Fruit fly (Drosophila melanogaster): ENCODE data around the gene CG14841.

The CG14841 gene

DNA sequence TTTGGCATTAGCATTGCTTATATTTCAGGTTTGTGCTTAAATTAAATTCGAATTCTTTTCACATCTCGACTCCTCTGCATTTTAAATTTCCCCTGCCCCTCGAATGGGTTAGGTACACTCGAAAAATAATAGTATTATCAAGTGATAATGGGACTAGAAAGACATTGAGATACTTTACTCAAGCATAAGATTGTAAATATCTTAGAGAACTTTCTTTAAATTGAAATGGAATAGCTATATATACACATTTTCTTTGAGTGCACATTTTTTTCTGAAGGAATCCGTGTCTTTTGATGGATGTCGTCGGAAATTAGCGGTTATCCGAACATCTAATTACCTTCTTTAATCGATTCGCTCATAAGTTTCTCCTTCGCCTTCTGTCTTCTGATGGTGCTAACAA lies 48.8 kb upstream of the CG14841 start (continued):
- TF ChIP-seq Oli (tag; optimal IDR thresholded peaks at IDR 0.05) (no peak), dimm (GFP tag; IDR thresholded peaks at IDR 0.05) (no peak), z (GFP tag; IDR thresholded peaks at IDR 0.05) (no peak), gsb-n (tag; optimal IDR thresholded peaks at IDR 0.05) (no peak), nmo (GFP tag; optimal IDR thresholded peaks at IDR 0.05) (peak; percentile 8), ap (GFP tag; IDR thresholded peaks at IDR 0.05) (no peak), usp (GFP tag; optimal IDR thresholded peaks at IDR 0.05) (no peak), CG14441 (GFP tag; IDR thresholded peaks at IDR 0.05) (0 out of 2 replicates have a peak, but pooled peaks have one; percentile 23), fd3F (GFP tag; optimal IDR thresholded peaks at IDR 0.05) (no peak), twi (tag; optimal IDR thresholded peaks at IDR 0.05) (no peak), mirr (GFP tag; optimal IDR thresholded peaks at IDR 0.05) (no peak), gem (tag; optimal IDR thresholded peaks at IDR 0.05) (peak; percentile 54), CG14860 (GFP tag; IDR thresholded peaks at IDR 0.05; ENCODE audit: partially characterized antibody) (no peak), CG16779 (GFP tag; IDR thresholded peaks at IDR 0.05) (no peak), CG13287 (GFP tag; IDR thresholded peaks at IDR 0.05; ENCODE audit: partially characterized antibody) (no peak), CG7556 (GFP tag; optimal IDR thresholded peaks at IDR 0.05) (no peak), abd-A (tag; optimal IDR thresholded peaks at IDR 0.05) (no peak), CG4282 (GFP tag; optimal IDR thresholded peaks at IDR 0.05) (no peak), Hsf (GFP tag; optimal IDR thresholded peaks at IDR 0.05) (peak; percentile 14), mam (GFP tag; optimal IDR thresholded peaks at IDR 0.05) (no peak), CG10654 (GFP tag; optimal IDR thresholded peaks at IDR 0.05) (no peak), jigr1 (GFP tag; IDR thresholded peaks at IDR 0.05) (no peak), pnt (GFP tag; optimal IDR thresholded peaks at IDR 0.05) (no peak), pum (GFP tag; optimal IDR thresholded peaks at IDR 0.05) (no peak), CG12104 (GFP tag; optimal IDR thresholded peaks at IDR 0.05) (no peak), CG8765 (GFP tag; IDR thresholded peaks at IDR 0.05) (no peak), CG4360 (GFP tag; IDR thresholded peaks at IDR 0.05) (no peak), CG12391 (tag; optimal IDR thresholded peaks at IDR 0.05) (peak; percentile 33), sim (GFP tag; IDR thresholded peaks at IDR 0.05) (no peak), CG30403 (GFP tag; optimal IDR thresholded peaks at IDR 0.05) (peak; percentile 31), CG42726 (GFP tag; IDR thresholded peaks at IDR 0.05; ENCODE audit: partially characterized antibody) (no peak), pan (optimal IDR thresholded peaks at IDR 0.05) (no peak), pan (GFP tag; optimal IDR thresholded peaks at IDR 0.05 in 1 of 2, IDR thresholded peaks at IDR 0.05 in 1 of 2) (peak in 1 of 2 experiments; percentile 45), cwo (GFP tag; optimal IDR thresholded peaks at IDR 0.05) (no peak), gsb (GFP tag; IDR thresholded peaks at IDR 0.05) (no peak), Doc2 (GFP tag; IDR thresholded peaks at IDR 0.05) (no peak), grn (GFP tag; optimal IDR thresholded peaks at IDR 0.05) (no peak), corto (GFP tag; optimal IDR thresholded peaks at IDR 0.05) (no peak), cato (GFP tag; optimal IDR thresholded peaks at IDR 0.05; ENCODE audit: borderline replicate concordance) (no peak), Aef1 (GFP tag; IDR thresholded peaks at IDR 0.05) (no peak), CG13894 (tag; optimal IDR thresholded peaks at IDR 0.05) (no peak), tio (GFP tag; optimal IDR thresholded peaks at IDR 0.05) (no peak), Ets65A (GFP tag) (no peak), Med (GFP tag) (peak; percentile 48), ranshi (GFP tag; IDR thresholded peaks at IDR 0.05) (peak; percentile 40; the same call in 1 of the 2 replicates), Xrp1 (GFP tag; IDR thresholded peaks at IDR 0.05) (peak; percentile 53), Gug (GFP tag; IDR thresholded peaks at IDR 0.05) (no peak), lilli (GFP tag; optimal IDR thresholded peaks at IDR 0.05) (peak; percentile 22), Hr39 (optimal IDR thresholded peaks at IDR 0.05) (no peak), CG1647 (GFP tag; optimal IDR thresholded peaks at IDR 0.05) (no peak), Taf1 (GFP tag; IDR thresholded peaks at IDR 0.05) (0 out of 2 replicates have a peak, but pooled peaks have one; percentile 18), CG3407 (GFP tag; optimal IDR thresholded peaks at IDR 0.05) (no peak), Hr3 (GFP tag; optimal IDR thresholded peaks at IDR 0.05) (no peak)

All from whole organism, embryonic.